Worm (Caenorhabditis elegans) whole organism, L1 larva: Measurements from ENCODE around the gene let-653.

Experiments used
- F16B12.6 ChIP-seq: fragments of 150-350 bp; optimal IDR thresholded peaks from 2 replicates; lab custom pipeline; 2014; ENCODE audit warnings: missing biosample characterization, missing genetic modification characterization
- aly-2 ChIP-seq: fragments of 150-350 bp; optimal IDR thresholded peaks from 2 replicates; lab custom pipeline; 2014; ENCODE audit warnings: missing biosample characterization, missing genetic modification characterization
- blmp-1 ChIP-seq: fragments of 150-350 bp; optimal IDR thresholded peaks from 2 replicates; lab custom pipeline; 2014; ENCODE audit warnings: missing biosample characterization, missing genetic modification characterization
- ceh-88 ChIP-seq: fragments of 200-800 bp; sonication (Bioruptor generic); IDR thresholded peaks from 2 replicates; pipeline ENCODE4 v1.3.6; 2022; ENCODE audit warnings: missing genetic modification characterization, missing compliant biosample characterization
- ceh-90 ChIP-seq: sonication (generic microtip); optimal IDR thresholded peaks from 2 replicates; lab custom pipeline; 2016; ENCODE audit warnings: missing genetic modification characterization, missing compliant biosample characterization
- dpl-1 ChIP-seq, 3 experiments: fragments of 150-350 bp in 2 of 3; sonication (generic microtip) in 1 of 3; optimal IDR thresholded peaks; 2 replicates each; lab custom pipeline; 2014 to 2017; ENCODE audit warnings: missing biosample characterization in 3 of 3, missing genetic modification characterization in 3 of 3, missing genetic modification reagents in 3 of 3
- efl-1 ChIP-seq, 4 experiments: fragments of 150-350 bp; optimal IDR thresholded peaks in 3 of 4; peaks in 1 of 4; 1 replicate in 1 of 4; 2 replicates in 3 of 4; lab custom pipeline; 2014; ENCODE audit warnings: missing biosample characterization in 2 of 4, missing genetic modification characterization in 2 of 4, missing genetic modification reagents in 2 of 4
- efl-3 ChIP-seq: fragments of 200-800 bp; sonication (Bioruptor generic); optimal IDR thresholded peaks from 2 replicates; lab custom pipeline; 2018; ENCODE audit warnings: mild to moderate bottlenecking, missing genetic modification characterization, missing compliant biosample characterization
- elt-2 ChIP-seq: sonication (generic microtip); optimal IDR thresholded peaks from 2 replicates; lab custom pipeline; 2016; ENCODE audit warnings: missing genetic modification characterization, mild to moderate bottlenecking, inconsistent platforms, missing compliant biosample characterization, missing genetic modification reagents
- elt-3 ChIP-seq, 6 experiments: fragments of 150-350 bp in 1 of 6; sonication (generic microtip); optimal IDR thresholded peaks; 2 replicates each; lab custom pipeline; 2017 to 2018; ENCODE audit warnings: missing biosample characterization in 6 of 6, missing genetic modification characterization in 6 of 6, inconsistent platforms in 1 of 6
- isw-1 ChIP-seq: fragments of 200-800 bp; sonication (Bioruptor generic); IDR thresholded peaks from 2 replicates; pipeline ENCODE4 v1.3.6; 2022; ENCODE audit warnings: missing genetic modification characterization, missing compliant biosample characterization
- lin-13 ChIP-seq: fragments of 150-350 bp; optimal IDR thresholded peaks from 2 replicates; lab custom pipeline; 2014; ENCODE audit warnings: missing biosample characterization, missing genetic modification reagents, missing genetic modification characterization
- lin-14 ChIP-seq: fragments of 200-800 bp; sonication (Bioruptor generic); optimal IDR thresholded peaks from 2 replicates; lab custom pipeline; 2018; ENCODE audit warnings: mild to moderate bottlenecking, missing genetic modification characterization, moderate library complexity, missing compliant biosample characterization
- lin-35 ChIP-seq, 2 experiments: fragments of 150-350 bp; optimal IDR thresholded peaks; 2 replicates each; lab custom pipeline; 2014; ENCODE audit warnings: missing biosample characterization in 2 of 2, missing genetic modification characterization in 2 of 2, missing genetic modification reagents in 2 of 2
- lin-39 ChIP-seq: fragments of 150-350 bp; optimal IDR thresholded peaks from 2 replicates; lab custom pipeline; 2014; ENCODE audit warnings: missing biosample characterization, missing genetic modification reagents, missing genetic modification characterization
- mdl-1 ChIP-seq, 2 experiments: fragments of 150-350 bp; optimal IDR thresholded peaks; 2 replicates each; lab custom pipeline; 2014 to 2017; ENCODE audit warnings: missing biosample characterization in 2 of 2, missing genetic modification characterization in 2 of 2, inconsistent platforms in 1 of 2
- mep-1 ChIP-seq: fragments of 150-350 bp; optimal IDR thresholded peaks from 2 replicates; lab custom pipeline; 2014; ENCODE audit warnings: missing biosample characterization, missing genetic modification characterization
- nhr-19 ChIP-seq: fragments of 200-800 bp; sonication (Bioruptor generic); conservative IDR thresholded peaks from 2 replicates; pipeline ENCODE4 v1.3.6; 2022; ENCODE audit warnings: missing genetic modification characterization, missing compliant biosample characterization
- nhr-20 ChIP-seq: sonication (generic microtip); optimal IDR thresholded peaks from 2 replicates; lab custom pipeline; 2016; ENCODE audit warnings: mild to moderate bottlenecking, missing genetic modification characterization, missing compliant biosample characterization
- nhr-28 ChIP-seq: fragments of 150-350 bp; optimal IDR thresholded peaks from 2 replicates; lab custom pipeline; 2014; ENCODE audit warnings: missing biosample characterization, missing genetic modification characterization
- nhr-47 ChIP-seq: sonication (generic microtip); optimal IDR thresholded peaks from 2 replicates; lab custom pipeline; 2016; ENCODE audit warnings: mild to moderate bottlenecking, missing genetic modification characterization, moderate library complexity, missing compliant biosample characterization
- nhr-71 ChIP-seq: sonication (generic microtip); optimal IDR thresholded peaks from 2 replicates; lab custom pipeline; 2016; ENCODE audit warnings: mild to moderate bottlenecking, missing genetic modification characterization, moderate library complexity, missing compliant biosample characterization
- nhr-85 ChIP-seq: sonication (generic microtip); peaks from one replicate; lab custom pipeline; 2016; ENCODE audit warnings: missing genetic modification characterization, inconsistent platforms, missing compliant biosample characterization
- nhr-90 ChIP-seq: sonication (generic microtip); optimal IDR thresholded peaks from 2 replicates; lab custom pipeline; 2016; ENCODE audit warnings: mild to moderate bottlenecking, missing genetic modification characterization, missing compliant biosample characterization; ENCODE audit not compliant: poor library complexity
- snu-23 ChIP-seq: sonication (generic microtip); optimal IDR thresholded peaks from 2 replicates; lab custom pipeline; 2016; ENCODE audit warnings: missing genetic modification characterization, missing compliant biosample characterization
- sup-37 ChIP-seq: fragments of 200-800 bp; sonication (Bioruptor generic); optimal IDR thresholded peaks from 2 replicates; lab custom pipeline; 2018; ENCODE audit warnings: mild to moderate bottlenecking, missing genetic modification characterization, missing compliant biosample characterization
- tbx-2 ChIP-seq: sonication (generic microtip); optimal IDR thresholded peaks from 2 replicates; lab custom pipeline; 2016; ENCODE audit warnings: missing genetic modification characterization, missing compliant biosample characterization
- tlp-1 ChIP-seq: fragments of 150-350 bp; optimal IDR thresholded peaks from 2 replicates; lab custom pipeline; 2014; ENCODE audit warnings: missing biosample characterization, missing genetic modification characterization
- unc-130 ChIP-seq: fragments of 150-350 bp; optimal IDR thresholded peaks from 2 replicates; lab custom pipeline; 2017; ENCODE audit warnings: missing biosample characterization, missing genetic modification characterization, inconsistent platforms

Gene let-653

DNA sequence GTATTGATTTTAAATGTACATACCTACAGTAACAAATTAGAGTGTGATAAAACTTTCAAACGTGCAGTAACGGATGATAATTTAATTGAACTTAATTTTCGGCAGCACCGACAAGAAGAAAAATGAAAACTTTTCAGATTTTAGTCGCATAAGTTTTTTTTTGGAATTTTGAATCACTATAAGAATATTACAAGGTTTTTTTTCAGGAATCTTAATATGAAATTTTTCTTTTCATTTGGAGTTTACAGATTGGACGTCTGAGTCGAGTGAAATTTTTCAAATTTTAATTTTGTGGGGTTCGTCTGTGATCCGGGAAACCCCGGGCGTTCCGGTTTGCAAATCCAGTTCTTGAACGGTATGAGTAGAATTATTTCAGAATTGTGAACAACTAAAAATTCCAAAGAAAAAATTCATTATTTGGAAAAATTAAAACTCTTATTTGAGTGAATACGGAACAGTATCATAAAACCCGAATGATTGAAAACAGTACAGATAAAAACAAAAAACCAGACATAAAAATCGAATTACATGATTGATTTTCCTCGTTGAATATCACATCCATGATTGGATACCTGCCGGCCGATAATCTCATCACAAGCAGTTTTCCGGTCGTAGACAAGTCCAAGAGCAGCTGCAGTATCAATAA lies 28.0 kb downstream of the let-653 start:
- TF ChIP-seq lin-35 (GFP tag; optimal IDR thresholded peaks at IDR 0.05; lab: Kevin White, UChicago) (peak in 1 of 2 experiments; percentile 13), nhr-71 (tag; lab: Kevin White, UChicago) (peak; percentile 26), elt-2 (peak; percentile 46), ceh-90 (tag; lab: Kevin White, UChicago) (no peak), efl-1 (optimal IDR thresholded peaks at IDR 0.05; lab: Kevin White, UChicago) (no peak), efl-1 (GFP tag; optimal IDR thresholded peaks at IDR 0.05 in 1 of 2; lab: Kevin White, UChicago) (peak in 1 of 2 experiments; percentile 55)

ce11 chrIV:11914260-11914836 lies 28.9 kb downstream of the let-653 start:
- TF ChIP-seq ceh-88 (GFP tag; lab: Robert Waterston, UW), result no peak
- no peak for TF ChIP-seq efl-1 (optimal IDR thresholded peaks at IDR 0.05; lab: Kevin White, UChicago)
- TF ChIP-seq efl-1 (GFP tag; optimal IDR thresholded peaks at IDR 0.05 in 1 of 2; lab: Kevin White, UChicago), result peak in 1 of 2 experiments; percentile 84
- no peak for TF ChIP-seq efl-3 (GFP tag; lab: Kevin White, UChicago)
- TF ChIP-seq nhr-28 (tag; lab: Kevin White, UChicago), result no peak

ce11 chrIV:11914837-11915737 lies 29.7 kb downstream of the let-653 start, which contains the start of gene fat-6:
fat-6 (minus strand) TSS chrIV:11915687.
- peak; percentile 32 for TF ChIP-seq nhr-20 (tag; lab: Kevin White, UChicago)
- TF ChIP-seq nhr-71 (tag; lab: Kevin White, UChicago), result peak; percentile 31
- peak; percentile 24 for TF ChIP-seq tlp-1 (tag; lab: Kevin White, UChicago)
- peak; percentile 58 for TF ChIP-seq lin-14 (GFP tag; lab: Kevin White, UChicago)
- TF ChIP-seq mdl-1 (tag; optimal IDR thresholded peaks at IDR 0.05; lab: Kevin White, UChicago), result peak in 1 of 2 experiments; percentile 21
- peak in 3 of 6 experiments; percentile 59 to 60 (median 59) for TF ChIP-seq elt-3 (tag; optimal IDR thresholded peaks at IDR 0.05; lab: Kevin White, UChicago)
- peak; percentile 31 for TF ChIP-seq mep-1
- peak; percentile 80 for TF ChIP-seq nhr-85
- no peak for TF ChIP-seq ceh-88 (GFP tag; lab: Robert Waterston, UW)
- TF ChIP-seq dpl-1 (GFP tag; optimal IDR thresholded peaks at IDR 0.05; lab: Kevin White, UChicago), result no peak
- TF ChIP-seq unc-130 (tag; lab: Kevin White, UChicago), result no peak
- TF ChIP-seq lin-35 (GFP tag; optimal IDR thresholded peaks at IDR 0.05; lab: Kevin White, UChicago), result peak in 1 of 2 experiments; percentile 24
- TF ChIP-seq elt-2, result peak; percentile 49
- no peak for TF ChIP-seq efl-1 (optimal IDR thresholded peaks at IDR 0.05; lab: Kevin White, UChicago)
- TF ChIP-seq efl-1 (GFP tag; optimal IDR thresholded peaks at IDR 0.05 in 1 of 2; lab: Kevin White, UChicago), result peak in 1 of 2 experiments; percentile 83
- peak; percentile 2 for TF ChIP-seq nhr-47 (tag; lab: Kevin White, UChicago)
- no peak for TF ChIP-seq lin-39 (tag; lab: Kevin White, UChicago)
- peak; percentile 23 for TF ChIP-seq blmp-1 (tag; lab: Kevin White, UChicago)
- TF ChIP-seq, all 84 proteins: peak for 13

DNA sequence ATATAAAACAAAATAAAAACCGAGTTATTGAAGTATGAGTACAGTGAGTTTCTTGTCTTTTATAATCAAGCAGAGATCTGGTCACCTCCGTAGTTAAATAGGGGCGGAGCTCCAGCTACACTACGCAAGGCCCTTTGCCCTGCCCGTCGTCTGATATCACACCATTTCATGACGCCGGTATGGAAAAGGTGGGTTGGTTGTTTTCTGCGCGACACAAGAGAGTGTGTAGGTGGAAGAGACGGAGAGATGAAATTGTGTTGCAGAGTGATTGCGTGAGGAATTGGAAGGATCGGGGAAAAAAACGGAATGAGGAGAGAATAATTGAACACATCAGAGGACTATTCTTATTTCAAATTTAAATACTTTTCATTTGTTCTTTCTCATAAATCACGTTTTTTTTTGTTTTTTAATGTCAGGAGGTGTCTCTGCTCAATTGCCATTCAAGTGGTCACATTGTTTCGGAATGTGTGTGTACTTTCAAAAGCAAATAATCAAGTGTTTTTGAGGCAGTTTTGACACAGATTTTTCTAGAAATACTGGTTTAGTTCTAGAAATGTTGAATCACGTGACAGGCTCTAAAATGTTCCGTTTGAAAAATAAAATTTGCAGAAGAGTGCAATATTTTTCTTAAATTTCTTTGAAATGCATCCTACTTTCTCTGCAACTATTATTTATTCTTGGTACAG lies 30.5 kb downstream of the let-653 start, which contains the start of gene ZK822.9:
TSS of gene ZK822.9 (plus strand) at position 180 of the 686 bp plus-strand sequence.
- TF ChIP-seq isw-1 (GFP tag; lab: Robert Waterston, UW) (no peak), lin-14 (GFP tag; lab: Kevin White, UChicago) (peak; percentile 6), nhr-90 (tag; lab: Kevin White, UChicago) (peak; percentile 5), aly-2 (tag; lab: Kevin White, UChicago) (no peak), lin-13 (GFP tag; lab: Kevin White, UChicago) (no peak), nhr-19 (GFP tag; lab: Robert Waterston, UW) (no peak; the same call in 1 of the 2 replicates), nhr-20 (tag; lab: Kevin White, UChicago) (peak; percentile 38), mep-1 (peak; percentile 14), sup-37 (GFP tag; lab: Kevin White, UChicago) (no peak), F16B12.6 (tag; lab: Kevin White, UChicago) (no peak), elt-3 (tag; optimal IDR thresholded peaks at IDR 0.05; lab: Kevin White, UChicago) (peak in 2 of 6 experiments; percentile 9 to 25), elt-2 (peak; percentile 48), nhr-71 (tag; lab: Kevin White, UChicago) (peak; percentile 32), nhr-85 (peak; percentile 75), lin-35 (GFP tag; optimal IDR thresholded peaks at IDR 0.05; lab: Kevin White, UChicago) (peak in 1 of 2 experiments; percentile 50), snu-23 (peak; percentile 38), tbx-2 (tag; lab: Kevin White, UChicago) (no peak)
